Worm (Caenorhabditis elegans) whole organism, L2 larva: ENCODE data around the gene R05G6.5.
A peak's percentile ranks its signal among the peaks of the same experiment; 100 is the strongest.

ENCODE experiments used
- ceh-82 ChIP-seq: fragments of 150-350 bp; optimal IDR thresholded peaks from 2 replicates; lab custom pipeline; 2014; ENCODE audit warnings: missing biosample characterization, missing genetic modification characterization
- nhr-11 ChIP-seq: fragments of 150-350 bp; optimal IDR thresholded peaks from 2 replicates; lab custom pipeline; 2014; ENCODE audit warnings: missing biosample characterization, missing genetic modification characterization
- nhr-23 ChIP-seq: fragments of 150-350 bp; optimal IDR thresholded peaks from 2 replicates; lab custom pipeline; 2014; ENCODE audit warnings: missing biosample characterization, missing genetic modification reagents, missing genetic modification characterization
- nhr-6 ChIP-seq: fragments of 150-350 bp; optimal IDR thresholded peaks from 2 replicates; lab custom pipeline; 2014; ENCODE audit warnings: missing biosample characterization, missing genetic modification characterization
- peb-1 ChIP-seq: fragments of 150-350 bp; optimal IDR thresholded peaks from 2 replicates; lab custom pipeline; 2014; ENCODE audit warnings: missing biosample characterization, missing genetic modification characterization
- snpc-4 ChIP-seq: fragments of 150-350 bp; optimal IDR thresholded peaks from 2 replicates; lab custom pipeline; 2014; ENCODE audit warnings: missing biosample characterization, missing genetic modification characterization
- unc-39 ChIP-seq: fragments of 150-350 bp; optimal IDR thresholded peaks from 2 replicates; lab custom pipeline; 2014; ENCODE audit warnings: missing biosample characterization, missing genetic modification characterization
- ztf-11 ChIP-seq: sonication (generic microtip); optimal IDR thresholded peaks from 2 replicates; lab custom pipeline; 2017; ENCODE audit warnings: missing biosample characterization, missing genetic modification characterization

- TF ChIP-seq peb-1 (tag; lab: Kevin White, UChicago) (no peak), nhr-23 (tag; lab: Kevin White, UChicago) (no peak), ceh-82 (tag; lab: Kevin White, UChicago) (no peak), snpc-4 (no peak), ztf-11 (no peak), nhr-11 (no peak), unc-39 (tag; lab: Kevin White, UChicago) (no peak), nhr-6 (tag; lab: Kevin White, UChicago) (peak; percentile 53)
Measured at ce11 chrIV:7505866-7506488, 2.2 kb upstream of the R05G6.5 start.
